Fruit fly (Drosophila melanogaster) whole organism, embryonic: ENCODE data around the gene CG34107.
A peak's percentile ranks its signal among the peaks of the same experiment; 100 is the strongest.

Experiments
- Abd-B ChIP-seq: fragments of 200-800 bp; sonication (Bioruptor generic); optimal IDR thresholded peaks from 2 replicates; lab custom pipeline; 2018; ENCODE audit warnings: missing biosample characterization, mild to moderate bottlenecking, missing genetic modification characterization, moderate library complexity
- CG10366 ChIP-seq: fragments of 200-800 bp; sonication (Bioruptor generic); IDR thresholded peaks from 2 replicates; pipeline ENCODE4 v1.3.6; 2022; ENCODE audit warnings: missing biosample characterization, missing genetic modification characterization
- CG10565 ChIP-seq: fragments of 200-800 bp; sonication (Bioruptor generic); optimal IDR thresholded peaks from 3 replicates; lab custom pipeline; 2016; ENCODE audit warnings: missing biosample characterization, mild to moderate bottlenecking, missing genetic modification characterization
- CG11093 ChIP-seq: fragments of 200-800 bp; sonication (Bioruptor generic); IDR thresholded peaks from 3 replicates; pipeline ENCODE4 v1.3.6; 2022; ENCODE audit warnings: missing biosample characterization, missing genetic modification characterization
- CG12071 ChIP-seq: fragments of 200-800 bp; sonication (Bioruptor generic); optimal IDR thresholded peaks from 3 replicates; lab custom pipeline; 2018; ENCODE audit warnings: missing biosample characterization, mild to moderate bottlenecking, missing genetic modification characterization
- CG1233 ChIP-seq: fragments of 200-800 bp; sonication (Bioruptor generic); optimal IDR thresholded peaks from 4 replicates; lab custom pipeline; 2018; ENCODE audit warnings: missing biosample characterization, mild to moderate bottlenecking, missing genetic modification characterization
- CG12744 ChIP-seq: fragments of 200-800 bp; sonication (Bioruptor generic); optimal IDR thresholded peaks from 2 replicates; lab custom pipeline; 2016; ENCODE audit warnings: missing biosample characterization, missing genetic modification characterization
- CG1832 ChIP-seq: fragments of 200-800 bp; sonication (Bioruptor generic); optimal IDR thresholded peaks from 2 replicates; lab custom pipeline; 2017; ENCODE audit warnings: missing biosample characterization, mild to moderate bottlenecking, missing genetic modification characterization, inconsistent platforms
- CG2116 ChIP-seq: fragments of 200-800 bp; sonication (Bioruptor generic); optimal IDR thresholded peaks from 3 replicates; lab custom pipeline; 2018; ENCODE audit warnings: missing biosample characterization, mild to moderate bottlenecking, missing genetic modification characterization
- CG2678 ChIP-seq: fragments of 200-800 bp; sonication (Bioruptor generic); optimal IDR thresholded peaks from 3 replicates; lab custom pipeline; 2019; ENCODE audit warnings: missing biosample characterization, mild to moderate bottlenecking, missing genetic modification characterization, moderate library complexity
- CG32772 ChIP-seq: fragments of 200-800 bp; sonication (Bioruptor generic); IDR thresholded peaks from 2 replicates; pipeline ENCODE4 v1.3.6; 2022; ENCODE audit warnings: missing biosample characterization, missing genetic modification characterization
- CG3281 ChIP-seq: fragments of 200-800 bp; sonication (Bioruptor generic); optimal IDR thresholded peaks from 3 replicates; lab custom pipeline; 2017; ENCODE audit warnings: missing biosample characterization, mild to moderate bottlenecking, missing genetic modification characterization
- CG4617 ChIP-seq: fragments of 200-800 bp; sonication (Bioruptor generic); optimal IDR thresholded peaks from 3 replicates; lab custom pipeline; 2016; ENCODE audit warnings: missing biosample characterization, missing genetic modification characterization, borderline replicate concordance
- CG7928 ChIP-seq: fragments of 200-800 bp; sonication (Bioruptor generic); optimal IDR thresholded peaks from 2 replicates; lab custom pipeline; 2017; ENCODE audit warnings: missing biosample characterization, mild to moderate bottlenecking, missing genetic modification characterization
- CG8089 ChIP-seq: fragments of 200-800 bp; sonication (Bioruptor generic); optimal IDR thresholded peaks from 3 replicates; lab custom pipeline; 2016; ENCODE audit warnings: missing biosample characterization, missing genetic modification characterization
- CG8765 ChIP-seq: fragments of 200-800 bp; sonication (Bioruptor generic); IDR thresholded peaks from 2 replicates; pipeline ENCODE4 v1.3.6; 2022; ENCODE audit warnings: missing biosample characterization, missing genetic modification characterization
- CoRest ChIP-seq: fragments of 200-800 bp; sonication (Bioruptor generic); optimal IDR thresholded peaks from 3 replicates; lab custom pipeline; 2018; ENCODE audit warnings: missing biosample characterization, mild to moderate bottlenecking, missing genetic modification characterization, moderate library complexity
- Dref ChIP-seq: fragments of 200-800 bp; sonication (Bioruptor generic); IDR thresholded peaks from 2 replicates; pipeline ENCODE4 v1.3.6; 2022; ENCODE audit warnings: missing biosample characterization, missing genetic modification characterization
- E2f2 ChIP-seq: fragments of 200-800 bp; sonication (Bioruptor generic); IDR thresholded peaks from 2 replicates; pipeline ENCODE4 v1.3.6; 2022; ENCODE audit warnings: missing biosample characterization, missing genetic modification characterization
- Eip74EF ChIP-seq, 2 experiments: fragments of 200-800 bp in 1 of 2; fragments of >200 bp in 1 of 2; sonication (Bioruptor generic) in 1 of 2; optimal IDR thresholded peaks; 2 replicates each; lab custom pipeline; 2017 to 2019; ENCODE audit warnings: missing biosample characterization in 2 of 2, missing genetic modification characterization in 2 of 2, mild to moderate bottlenecking in 1 of 2, moderate library complexity in 1 of 2
- HLH54F ChIP-seq: fragments of 200-800 bp; sonication (Bioruptor generic); optimal IDR thresholded peaks from 3 replicates; lab custom pipeline; 2016; ENCODE audit warnings: missing biosample characterization, missing genetic modification characterization
- HmgZ ChIP-seq: fragments of 200-800 bp; sonication (Bioruptor generic); optimal IDR thresholded peaks from 2 replicates; lab custom pipeline; 2018; ENCODE audit warnings: missing biosample characterization, mild to moderate bottlenecking, missing genetic modification characterization
- Hr39 ChIP-seq: fragments of >200 bp; optimal IDR thresholded peaks from 2 replicates; lab custom pipeline; 2017
- MESR4 ChIP-seq: fragments of 200-800 bp; sonication (Bioruptor generic); optimal IDR thresholded peaks from 2 replicates; lab custom pipeline; 2018; ENCODE audit warnings: missing biosample characterization, mild to moderate bottlenecking, missing genetic modification characterization, moderate library complexity
- NC2α ChIP-seq: fragments of 200-800 bp; sonication (Bioruptor generic); optimal IDR thresholded peaks from 2 replicates; lab custom pipeline; 2016; ENCODE audit warnings: missing biosample characterization, missing genetic modification characterization
- amos ChIP-seq: fragments of 200-800 bp; sonication (Bioruptor generic); IDR thresholded peaks from 2 replicates; pipeline ENCODE4 v1.3.6; 2022; ENCODE audit warnings: missing biosample characterization, missing genetic modification characterization; ENCODE audit not compliant: partially characterized antibody
- ap ChIP-seq: fragments of 200-800 bp; sonication (Bioruptor generic); IDR thresholded peaks from 2 replicates; pipeline ENCODE4 v1.3.6; 2022; ENCODE audit warnings: missing biosample characterization, missing genetic modification characterization
- bsh ChIP-seq, 2 experiments: fragments of 200-800 bp; sonication (Bioruptor generic); optimal IDR thresholded peaks; 2 replicates each; lab custom pipeline; 2017 to 2018; ENCODE audit warnings: mild to moderate bottlenecking in 2 of 2, missing biosample characterization in 2 of 2, missing genetic modification characterization in 2 of 2, moderate library complexity in 1 of 2
- chm ChIP-seq: fragments of 200-800 bp; sonication (Bioruptor generic); IDR thresholded peaks from 2 replicates; pipeline ENCODE4 v1.3.6; 2022; ENCODE audit warnings: missing biosample characterization, missing genetic modification characterization
- chn ChIP-seq: fragments of 200-800 bp; sonication (Bioruptor generic); optimal IDR thresholded peaks from 2 replicates; lab custom pipeline; 2016; ENCODE audit warnings: missing biosample characterization, missing genetic modification characterization
- ci ChIP-seq: fragments of 200-800 bp; sonication (Bioruptor generic); IDR thresholded peaks from 3 replicates; pipeline ENCODE4 v1.3.6; 2022; ENCODE audit warnings: missing biosample characterization, missing genetic modification characterization
- corto ChIP-seq: fragments of 200-800 bp; sonication (Bioruptor generic); optimal IDR thresholded peaks from 2 replicates; lab custom pipeline; 2016; ENCODE audit warnings: missing biosample characterization, mild to moderate bottlenecking, missing genetic modification characterization, moderate library complexity
- ems ChIP-seq: fragments of 200-800 bp; sonication (Bioruptor generic); optimal IDR thresholded peaks from 3 replicates; lab custom pipeline; 2016; ENCODE audit warnings: missing biosample characterization, missing genetic modification characterization
- ewg ChIP-seq: fragments of 200-800 bp; sonication (Bioruptor generic); optimal IDR thresholded peaks from 3 replicates; lab custom pipeline; 2017; ENCODE audit warnings: mild to moderate bottlenecking, missing biosample characterization, missing genetic modification reagents, missing genetic modification characterization
- fu2 ChIP-seq: fragments of 200-800 bp; sonication (Bioruptor generic); optimal IDR thresholded peaks from 2 replicates; lab custom pipeline; 2016; ENCODE audit warnings: missing biosample characterization, missing genetic modification characterization
- grau ChIP-seq: fragments of 200-800 bp; optimal IDR thresholded peaks from 3 replicates; lab custom pipeline; 2019; ENCODE audit warnings: missing biosample characterization, mild to moderate bottlenecking, missing genetic modification characterization, moderate library complexity
- grn ChIP-seq: fragments of 200-800 bp; sonication (Bioruptor generic); optimal IDR thresholded peaks from 3 replicates; lab custom pipeline; 2017; ENCODE audit warnings: missing biosample characterization, missing genetic modification characterization
- inv ChIP-seq: fragments of 200-800 bp; sonication (Bioruptor generic); IDR thresholded peaks from 2 replicates; pipeline ENCODE4 v1.3.6; 2022; ENCODE audit warnings: missing biosample characterization, missing genetic modification characterization; ENCODE audit not compliant: partially characterized antibody
- kay ChIP-seq: fragments of 200-800 bp; sonication (Bioruptor generic); optimal IDR thresholded peaks from 2 replicates; lab custom pipeline; 2016; ENCODE audit warnings: missing biosample characterization, missing genetic modification characterization
- mld ChIP-seq: fragments of 200-800 bp; sonication (Bioruptor generic); IDR thresholded peaks from 3 replicates; pipeline ENCODE4 v1.3.6; 2022; ENCODE audit warnings: missing biosample characterization, missing genetic modification characterization; ENCODE audit not compliant: partially characterized antibody
- nom ChIP-seq: fragments of 200-800 bp; sonication (Bioruptor generic); optimal IDR thresholded peaks from 2 replicates; lab custom pipeline; 2017; ENCODE audit warnings: missing biosample characterization, missing genetic modification characterization, mild to moderate bottlenecking, moderate library complexity, missing genetic modification reagents
- org-1 ChIP-seq: fragments of 200-800 bp; sonication (Bioruptor generic); optimal IDR thresholded peaks from 2 replicates; lab custom pipeline; 2017; ENCODE audit warnings: missing biosample characterization, missing genetic modification characterization
- pho ChIP-seq: fragments of 200-800 bp; sonication (Bioruptor generic); optimal IDR thresholded peaks from 2 replicates; lab custom pipeline; 2016; ENCODE audit warnings: missing biosample characterization, missing genetic modification characterization
- pzg ChIP-seq: fragments of 200-800 bp; sonication (Bioruptor generic); optimal IDR thresholded peaks from 3 replicates; lab custom pipeline; 2018; ENCODE audit warnings: missing biosample characterization, mild to moderate bottlenecking, missing genetic modification characterization, moderate library complexity
- salm ChIP-seq: fragments of 200-800 bp; sonication (Bioruptor generic); optimal IDR thresholded peaks from 2 replicates; lab custom pipeline; 2018; ENCODE audit warnings: missing biosample characterization, mild to moderate bottlenecking, missing genetic modification characterization
- toy ChIP-seq: fragments of 200-800 bp; sonication (Bioruptor generic); IDR thresholded peaks from 2 replicates; pipeline ENCODE4 v1.3.6; 2022; ENCODE audit warnings: missing biosample characterization, missing genetic modification characterization
- zf30C ChIP-seq: fragments of 200-800 bp; sonication (Bioruptor generic); optimal IDR thresholded peaks from 3 replicates; lab custom pipeline; 2018; ENCODE audit warnings: missing biosample characterization, mild to moderate bottlenecking, missing genetic modification characterization

Gene CG34107

dm6 chr3R:10224594-10224993 is at the start of gene CG34107, which contains the start of gene CG12817:
TSS of gene CG34107 (plus strand) at chr3R:10224909.
TSS of gene CG12817 (minus strand) at chr3R:10224725.
- TF ChIP-seq org-1 (no peak), CG10565 (GFP tag; lab: Kevin White, UChicago) (no peak), ewg (GFP tag; lab: Kevin White, UChicago) (peak; percentile 89), CG8089 (GFP tag; lab: Kevin White, UChicago) (no peak), pzg (GFP tag; lab: Kevin White, UChicago) (peak; percentile 8), mld (GFP tag; lab: Robert Waterston, UW) (no peak), HmgZ (tag; lab: Kevin White, UChicago) (no peak), chn (GFP tag; lab: Kevin White, UChicago) (no peak), Eip74EF (GFP tag; optimal IDR thresholded peaks at IDR 0.05; lab: Kevin White, UChicago) (no peak), E2f2 (GFP tag; lab: Robert Waterston, UW) (no peak), chm (GFP tag; lab: Robert Waterston, UW) (no peak), zf30C (GFP tag; lab: Kevin White, UChicago) (no peak)
- TF ChIP-seq, all 482 proteins: peak for 2

- TF ChIP-seq grau (tag; lab: Kevin White, UChicago): peak; percentile 67
- peak in 1 of 2 experiments; percentile 23 for TF ChIP-seq bsh (GFP tag; optimal IDR thresholded peaks at IDR 0.05; lab: Kevin White, UChicago)
- peak; percentile 23 for TF ChIP-seq nom (GFP tag; lab: Kevin White, UChicago)
- no peak for TF ChIP-seq CG1233 (GFP tag; lab: Kevin White, UChicago)
These were observed 47.7 kb upstream of the CG34107 start for dm6 chr3R:10176927-10177511.

- TF ChIP-seq ci: peak; percentile 40; the same call in 1 of the 3 replicates
- TF ChIP-seq ap: no peak
- no peak for TF ChIP-seq CG7928 (GFP tag; lab: Kevin White, UChicago)
- no peak for TF ChIP-seq CG8765 (GFP tag; lab: Robert Waterston, UW)
- no peak for TF ChIP-seq CG12744
- no peak for TF ChIP-seq CG4617 (GFP tag; lab: Kevin White, UChicago)
- TF ChIP-seq CG32772 (GFP tag; lab: Robert Waterston, UW): no peak
- TF ChIP-seq salm (tag; lab: Kevin White, UChicago): peak; percentile 5
- TF ChIP-seq Abd-B (GFP tag; lab: Kevin White, UChicago): no peak
- TF ChIP-seq CG2678 (tag; lab: Kevin White, UChicago): peak; percentile 59
- TF ChIP-seq grn (GFP tag; lab: Kevin White, UChicago): no peak
- no peak for TF ChIP-seq corto (GFP tag; lab: Kevin White, UChicago)
- TF ChIP-seq pho (GFP tag; lab: Kevin White, UChicago): no peak
- TF ChIP-seq HLH54F (GFP tag; lab: Kevin White, UChicago): no peak
- no peak for TF ChIP-seq Hr39 (lab: Kevin White, UChicago)
- TF ChIP-seq fu2 (GFP tag; lab: Kevin White, UChicago): no peak
- no peak for TF ChIP-seq inv (GFP tag; lab: Robert Waterston, UW)
- no peak for TF ChIP-seq ems (GFP tag; lab: Kevin White, UChicago)
- no peak for TF ChIP-seq CG2116
- TF ChIP-seq CG1832 (GFP tag; lab: Kevin White, UChicago): no peak
- TF ChIP-seq CG11093 (GFP tag; lab: Robert Waterston, UW): no peak
- TF ChIP-seq NC2α: no peak
- no peak for TF ChIP-seq Dref (GFP tag; lab: Robert Waterston, UW)
- TF ChIP-seq MESR4 (GFP tag; lab: Kevin White, UChicago): no peak
- no peak for TF ChIP-seq CG10366
- TF ChIP-seq CG3281: peak; percentile 11
- no peak for TF ChIP-seq toy (GFP tag; lab: Robert Waterston, UW)
- peak; percentile 58 for TF ChIP-seq CG12071 (GFP tag; lab: Kevin White, UChicago)
- no peak for TF ChIP-seq amos
- TF ChIP-seq CoRest (tag; lab: Kevin White, UChicago): no peak
- no peak for TF ChIP-seq kay (GFP tag; lab: Kevin White, UChicago)
These were observed 38.7 kb upstream of the CG34107 start for dm6 chr3R:10185986-10186385.
